Fruit fly (Drosophila melanogaster) whole organism, embryonic: ENCODE results near the gene nesd.

Experiments
- ATbp ChIP-seq: fragments of 200-800 bp; sonication (Bioruptor generic); optimal IDR thresholded peaks from 2 replicates; lab custom pipeline; 2017; ENCODE audit warnings: missing biosample characterization, mild to moderate bottlenecking, missing genetic modification characterization, missing genetic modification reagents
- Adf1 ChIP-seq: fragments of 200-800 bp; sonication (Bioruptor generic); IDR thresholded peaks from 2 replicates; pipeline ENCODE4 v1.3.6; 2022; ENCODE audit warnings: missing biosample characterization, missing genetic modification characterization
- Aef1 ChIP-seq: fragments of 200-800 bp; sonication (Bioruptor generic); IDR thresholded peaks from 3 replicates; pipeline ENCODE4 v1.3.6; 2022; ENCODE audit warnings: missing biosample characterization, missing genetic modification characterization
- Bteb2 ChIP-seq: fragments of 200-800 bp; sonication (Bioruptor generic); optimal IDR thresholded peaks from 2 replicates; lab custom pipeline; 2016; ENCODE audit warnings: missing biosample characterization, missing genetic modification characterization
- CG1024 ChIP-seq: fragments of 200-800 bp; sonication (Bioruptor generic); IDR thresholded peaks from 2 replicates; pipeline ENCODE4 v1.3.6; 2022; ENCODE audit warnings: missing biosample characterization, missing genetic modification characterization
- CG10274 ChIP-seq: fragments of 200-800 bp; sonication (Bioruptor generic); optimal IDR thresholded peaks from 3 replicates; lab custom pipeline; 2017; ENCODE audit warnings: missing biosample characterization, mild to moderate bottlenecking, missing genetic modification characterization
- CG11085 ChIP-seq: fragments of 200-800 bp; sonication (Bioruptor generic); IDR thresholded peaks from 2 replicates; pipeline ENCODE4 v1.3.6; 2022; ENCODE audit warnings: missing biosample characterization, missing genetic modification characterization
- CG11504 ChIP-seq: fragments of 200-800 bp; sonication (Bioruptor generic); optimal IDR thresholded peaks from 3 replicates; lab custom pipeline; 2019; ENCODE audit warnings: missing biosample characterization, mild to moderate bottlenecking, missing genetic modification characterization, moderate library complexity
- CG11560 ChIP-seq: fragments of 200-800 bp; sonication (Bioruptor generic); IDR thresholded peaks from 3 replicates; pipeline ENCODE4 v1.3.6; 2022; ENCODE audit warnings: missing biosample characterization, missing genetic modification characterization
- CG13424 ChIP-seq: fragments of 200-800 bp; sonication (Bioruptor generic); optimal IDR thresholded peaks from 2 replicates; lab custom pipeline; 2019; ENCODE audit warnings: missing biosample characterization, mild to moderate bottlenecking, missing genetic modification characterization, moderate library complexity
- CG15269 ChIP-seq: fragments of 200-800 bp; sonication (Bioruptor generic); optimal IDR thresholded peaks from 2 replicates; lab custom pipeline; 2018; ENCODE audit warnings: missing biosample characterization, mild to moderate bottlenecking, missing genetic modification characterization, moderate library complexity
- CG15696 ChIP-seq: fragments of 200-800 bp; sonication (Bioruptor generic); optimal IDR thresholded peaks from 2 replicates; lab custom pipeline; 2019; ENCODE audit warnings: missing biosample characterization, mild to moderate bottlenecking, missing genetic modification characterization, moderate library complexity
- CG17359 ChIP-seq: fragments of 200-800 bp; sonication (Bioruptor generic); optimal IDR thresholded peaks from 3 replicates; lab custom pipeline; 2018; ENCODE audit warnings: missing biosample characterization, mild to moderate bottlenecking, missing genetic modification characterization, moderate library complexity
- CG2129 ChIP-seq: fragments of 200-800 bp; sonication (Bioruptor generic); IDR thresholded peaks from 2 replicates; pipeline ENCODE4 v1.3.6; 2022; ENCODE audit warnings: missing biosample characterization, missing genetic modification characterization; ENCODE audit not compliant: partially characterized antibody
- CG2199 ChIP-seq: fragments of 200-800 bp; sonication (Bioruptor generic); IDR thresholded peaks from 3 replicates; pipeline ENCODE4 v1.3.6; 2022; ENCODE audit warnings: missing biosample characterization, missing genetic modification characterization
- CG3281 ChIP-seq: fragments of 200-800 bp; sonication (Bioruptor generic); optimal IDR thresholded peaks from 3 replicates; lab custom pipeline; 2017; ENCODE audit warnings: missing biosample characterization, mild to moderate bottlenecking, missing genetic modification characterization
- CG3847 ChIP-seq: fragments of 200-800 bp; sonication (Bioruptor generic); IDR thresholded peaks from 2 replicates; pipeline ENCODE4 v1.3.6; 2022; ENCODE audit warnings: missing biosample characterization, missing genetic modification characterization
- CG4424 ChIP-seq: fragments of 200-800 bp; sonication (Bioruptor generic); optimal IDR thresholded peaks from 3 replicates; lab custom pipeline; 2016; ENCODE audit warnings: missing biosample characterization, missing genetic modification characterization
- CG4707 ChIP-seq: fragments of 200-800 bp; sonication (Bioruptor generic); optimal IDR thresholded peaks from 2 replicates; lab custom pipeline; 2018; ENCODE audit warnings: missing biosample characterization, mild to moderate bottlenecking, missing genetic modification characterization, moderate library complexity
- CG4730 ChIP-seq: fragments of 200-800 bp; sonication (Bioruptor generic); IDR thresholded peaks from 2 replicates; pipeline ENCODE4 v1.3.6; 2022; ENCODE audit warnings: missing biosample characterization, missing genetic modification characterization
- CG7556 ChIP-seq: fragments of 200-800 bp; sonication (Bioruptor generic); optimal IDR thresholded peaks from 2 replicates; lab custom pipeline; 2017; ENCODE audit warnings: missing biosample characterization, mild to moderate bottlenecking, missing genetic modification characterization
- CG7839 ChIP-seq: fragments of 200-800 bp; sonication (Bioruptor generic); optimal IDR thresholded peaks from 3 replicates; lab custom pipeline; 2018; ENCODE audit warnings: missing biosample characterization, mild to moderate bottlenecking, missing genetic modification characterization, moderate library complexity
- CG7963 ChIP-seq: fragments of 200-800 bp; sonication (Bioruptor generic); IDR thresholded peaks from 3 replicates; pipeline ENCODE4 v1.3.6; 2022; ENCODE audit warnings: missing biosample characterization, missing genetic modification characterization; ENCODE audit not compliant: partially characterized antibody
- CG8290 ChIP-seq, 3 experiments: fragments of 200-800 bp; sonication (Bioruptor generic); optimal IDR thresholded peaks; 2 replicates each; lab custom pipeline; 2016 to 2019; ENCODE audit warnings: missing biosample characterization in 3 of 3, missing genetic modification characterization in 3 of 3, mild to moderate bottlenecking in 2 of 3, moderate library complexity in 1 of 3
- CG8944 ChIP-seq: fragments of 200-800 bp; sonication (Bioruptor generic); optimal IDR thresholded peaks from 3 replicates; lab custom pipeline; 2016; ENCODE audit warnings: missing biosample characterization, missing genetic modification characterization
- CG9817 ChIP-seq: fragments of 200-800 bp; sonication (Bioruptor generic); optimal IDR thresholded peaks from 2 replicates; lab custom pipeline; 2018; ENCODE audit warnings: missing biosample characterization, mild to moderate bottlenecking, missing genetic modification characterization, moderate library complexity
- Dbx ChIP-seq: fragments of 200-800 bp; sonication (Bioruptor generic); IDR thresholded peaks from 3 replicates; pipeline ENCODE4 v1.3.6; 2022; ENCODE audit warnings: missing biosample characterization, missing genetic modification characterization
- Dip2 ChIP-seq: fragments of 200-800 bp; sonication (Bioruptor generic); IDR thresholded peaks from 2 replicates; pipeline ENCODE4 v1.3.6; 2022; ENCODE audit warnings: missing biosample characterization, missing genetic modification characterization
- Eip74EF ChIP-seq, 2 experiments: fragments of 200-800 bp in 1 of 2; fragments of >200 bp in 1 of 2; sonication (Bioruptor generic) in 1 of 2; optimal IDR thresholded peaks; 2 replicates each; lab custom pipeline; 2017 to 2019; ENCODE audit warnings: missing biosample characterization in 2 of 2, missing genetic modification characterization in 2 of 2, mild to moderate bottlenecking in 1 of 2, moderate library complexity in 1 of 2
- HmgD ChIP-seq: fragments of 200-800 bp; sonication (Bioruptor generic); optimal IDR thresholded peaks from 3 replicates; lab custom pipeline; 2016; ENCODE audit warnings: missing biosample characterization, missing genetic modification characterization
- Hr3 ChIP-seq: fragments of 200-800 bp; sonication (Bioruptor generic); optimal IDR thresholded peaks from 3 replicates; lab custom pipeline; 2016; ENCODE audit warnings: missing biosample characterization, missing genetic modification characterization
- Poxn ChIP-seq: fragments of 200-800 bp; sonication (Bioruptor generic); IDR thresholded peaks from 2 replicates; pipeline ENCODE4 v1.3.6; 2022; ENCODE audit warnings: missing biosample characterization, missing genetic modification characterization
- Ssrp ChIP-seq: fragments of 200-800 bp; sonication (Bioruptor generic); optimal IDR thresholded peaks from 2 replicates; lab custom pipeline; 2018; ENCODE audit warnings: missing biosample characterization, mild to moderate bottlenecking, missing genetic modification characterization, moderate library complexity
- YL-1 ChIP-seq: fragments of 200-800 bp; sonication (Bioruptor generic); optimal IDR thresholded peaks from 3 replicates; lab custom pipeline; 2017; ENCODE audit warnings: missing biosample characterization, mild to moderate bottlenecking, missing genetic modification characterization
- bsh ChIP-seq, 2 experiments: fragments of 200-800 bp; sonication (Bioruptor generic); optimal IDR thresholded peaks; 2 replicates each; lab custom pipeline; 2017 to 2018; ENCODE audit warnings: mild to moderate bottlenecking in 2 of 2, missing biosample characterization in 2 of 2, missing genetic modification characterization in 2 of 2, moderate library complexity in 1 of 2
- cas ChIP-seq: fragments of 200-800 bp; sonication (Bioruptor generic); IDR thresholded peaks from 2 replicates; pipeline ENCODE4 v1.3.6; 2022; ENCODE audit warnings: missing biosample characterization, missing genetic modification characterization
- caup ChIP-seq: fragments of 200-800 bp; sonication (Bioruptor generic); optimal IDR thresholded peaks from 3 replicates; lab custom pipeline; 2017; ENCODE audit warnings: missing biosample characterization, mild to moderate bottlenecking, missing genetic modification characterization, moderate library complexity; ENCODE audit not compliant: severe bottlenecking
- en ChIP-seq: fragments of 200-800 bp; sonication (Bioruptor generic); optimal IDR thresholded peaks from 2 replicates; lab custom pipeline; 2016; ENCODE audit warnings: missing biosample characterization, missing genetic modification characterization
- ewg ChIP-seq: fragments of 200-800 bp; sonication (Bioruptor generic); optimal IDR thresholded peaks from 3 replicates; lab custom pipeline; 2017; ENCODE audit warnings: mild to moderate bottlenecking, missing biosample characterization, missing genetic modification reagents, missing genetic modification characterization
- fd96Cb ChIP-seq: fragments of 200-800 bp; sonication (Bioruptor generic); optimal IDR thresholded peaks from 2 replicates; lab custom pipeline; 2018; ENCODE audit warnings: missing biosample characterization, mild to moderate bottlenecking, missing genetic modification characterization, moderate library complexity
- gcm2 ChIP-seq: fragments of 200-800 bp; sonication (Bioruptor generic); optimal IDR thresholded peaks from 2 replicates; lab custom pipeline; 2016; ENCODE audit warnings: missing biosample characterization, missing genetic modification characterization
- h ChIP-seq: fragments of >200 bp; optimal IDR thresholded peaks from 2 replicates; lab custom pipeline; 2017
- her ChIP-seq: fragments of 200-800 bp; sonication (Bioruptor generic); optimal IDR thresholded peaks from 2 replicates; lab custom pipeline; 2016; ENCODE audit warnings: missing biosample characterization, missing genetic modification characterization
- ind ChIP-seq: fragments of 200-800 bp; sonication (Bioruptor generic); optimal IDR thresholded peaks from 3 replicates; lab custom pipeline; 2016; ENCODE audit warnings: missing biosample characterization, missing genetic modification characterization
- nmo ChIP-seq: fragments of 200-800 bp; sonication (Bioruptor generic); optimal IDR thresholded peaks from 2 replicates; lab custom pipeline; 2018; ENCODE audit warnings: missing biosample characterization, mild to moderate bottlenecking, missing genetic modification characterization, moderate library complexity
- oc ChIP-seq: fragments of 200-800 bp; sonication (Bioruptor generic); optimal IDR thresholded peaks from 2 replicates; lab custom pipeline; 2018; ENCODE audit warnings: missing biosample characterization, mild to moderate bottlenecking, missing genetic modification characterization, moderate library complexity
- prd ChIP-seq, 3 experiments: fragments of >200 bp in 2 of 3; fragments of 200-800 bp in 1 of 3; sonication (Bioruptor generic) in 1 of 3; optimal IDR thresholded peaks in 2 of 3; IDR thresholded peaks in 1 of 3; 2 replicates in 2 of 3; 3 replicates in 1 of 3; pipeline versions ENCODE4 v1.3.6 to Lab custom; 2017 to 2022; ENCODE audit warnings: missing biosample characterization in 1 of 3, missing genetic modification characterization in 1 of 3
- sima ChIP-seq: fragments of 200-800 bp; sonication (Bioruptor generic); optimal IDR thresholded peaks from 2 replicates; lab custom pipeline; 2016; ENCODE audit warnings: missing biosample characterization, missing genetic modification characterization
- sob ChIP-seq: fragments of 200-800 bp; sonication (Bioruptor generic); IDR thresholded peaks from 2 replicates; pipeline ENCODE4 v1.3.6; 2022; ENCODE audit warnings: missing biosample characterization, missing genetic modification characterization

Gene nesd

DNA sequence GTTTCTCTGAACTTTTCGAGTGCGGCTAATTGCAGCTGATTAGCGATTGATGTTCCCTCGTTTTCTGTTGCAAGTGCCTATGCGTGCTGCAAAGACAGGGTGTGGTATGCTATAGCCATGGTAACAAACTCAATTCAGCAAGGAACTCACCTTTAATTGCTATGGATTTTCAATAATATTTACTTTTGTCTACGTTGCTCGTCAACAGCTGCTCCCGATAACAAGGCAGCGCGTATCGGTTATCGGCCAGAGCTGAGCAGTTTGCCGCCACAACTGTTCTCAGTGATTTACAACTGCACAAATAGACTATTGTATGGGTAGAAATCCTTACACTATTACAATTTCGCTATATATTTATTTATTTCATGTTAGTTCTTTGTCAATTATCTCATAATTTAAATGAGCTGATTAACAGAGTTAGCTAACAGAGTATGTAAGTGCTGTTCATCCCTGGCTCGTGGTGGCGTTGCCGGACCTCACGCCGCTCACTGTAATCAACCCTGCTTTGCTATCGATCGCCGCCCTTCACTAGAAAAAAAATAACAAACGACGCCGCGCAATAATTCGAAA, 18.5 kb upstream of the nesd start, which contains the start of the genes pr and neb (continued):
- TF ChIP-seq YL-1 (GFP tag; lab: Kevin White, UChicago) = peak; percentile 48
- TF ChIP-seq CG11085 (GFP tag; lab: Robert Waterston, UW) = no peak
- peak; percentile 26 for TF ChIP-seq ewg (GFP tag; lab: Kevin White, UChicago)
- TF ChIP-seq bsh (GFP tag; optimal IDR thresholded peaks at IDR 0.05; lab: Kevin White, UChicago) = peak in 1 of 2 experiments; percentile 49
- peak; percentile 86 for TF ChIP-seq nmo
- TF ChIP-seq sima (GFP tag; lab: Kevin White, UChicago) = no peak
- no peak for TF ChIP-seq CG1024 (GFP tag; lab: Robert Waterston, UW)
- TF ChIP-seq Adf1 (GFP tag; lab: Robert Waterston, UW) = peak; percentile 46; the same call in 1 of the 2 replicates
- peak; percentile 11 for TF ChIP-seq ind (GFP tag; lab: Kevin White, UChicago)
- TF ChIP-seq CG4730 (GFP tag; lab: Robert Waterston, UW) = no peak
- no peak for TF ChIP-seq CG2199 (GFP tag; lab: Robert Waterston, UW)
- no peak for TF ChIP-seq CG17359 (tag; lab: Kevin White, UChicago)
- no peak for TF ChIP-seq CG4707 (GFP tag; lab: Kevin White, UChicago)
- no peak for TF ChIP-seq CG2129 (GFP tag; lab: Robert Waterston, UW)
- no peak for TF ChIP-seq CG11560 (tag; lab: Robert Waterston, UW)
- 0 out of 2 replicates have a peak, but pooled peaks have one; percentile 12 for TF ChIP-seq cas (GFP tag; lab: Robert Waterston, UW)
- TF ChIP-seq Eip74EF (GFP tag; optimal IDR thresholded peaks at IDR 0.05; lab: Kevin White, UChicago) = peak in 1 of 2 experiments; percentile 37
- no peak for TF ChIP-seq en (GFP tag; lab: Kevin White, UChicago)
- no peak for TF ChIP-seq Poxn (GFP tag; lab: Robert Waterston, UW)
- no peak for TF ChIP-seq gcm2
- TF ChIP-seq Ssrp = peak; percentile 37
- no peak for TF ChIP-seq CG4424 (GFP tag; lab: Kevin White, UChicago)
- TF ChIP-seq prd (optimal IDR thresholded peaks at IDR 0.05; lab: Kevin White, UChicago) = no peak
- no peak for TF ChIP-seq prd (GFP tag; IDR thresholded peaks at IDR 0.05; lab: Robert Waterston, UW)
- peak; percentile 77 for TF ChIP-seq Dbx (GFP tag; lab: Robert Waterston, UW)
- TF ChIP-seq caup (GFP tag; lab: Kevin White, UChicago) = peak; percentile 41
- peak; percentile 71 for TF ChIP-seq CG7839 (tag; lab: Kevin White, UChicago)
- no peak for TF ChIP-seq h (lab: Kevin White, UChicago)
- no peak for TF ChIP-seq Dip2 (GFP tag; lab: Robert Waterston, UW)
- peak; percentile 56 for TF ChIP-seq CG8290 (GFP tag; optimal IDR thresholded peaks at IDR 0.05; lab: Kevin White, UChicago)
- peak in 1 of 2 experiments; percentile 64 for TF ChIP-seq CG8290 (tag; optimal IDR thresholded peaks at IDR 0.05; lab: Kevin White, UChicago)
- peak; percentile 77 for TF ChIP-seq sob
- TF ChIP-seq CG15269 = peak; percentile 60
- TF ChIP-seq fd96Cb (tag; lab: Kevin White, UChicago) = no peak
- peak; percentile 33 for TF ChIP-seq Bteb2 (GFP tag; lab: Kevin White, UChicago)
- TF ChIP-seq CG8944 (GFP tag; lab: Kevin White, UChicago) = no peak
- no peak for TF ChIP-seq HmgD (GFP tag; lab: Kevin White, UChicago)
- TF ChIP-seq Aef1 = peak; percentile 73
- TF ChIP-seq CG3847 (GFP tag; lab: Robert Waterston, UW) = peak; percentile 81
- peak; percentile 61 for TF ChIP-seq CG7556 (GFP tag; lab: Kevin White, UChicago)
- no peak for TF ChIP-seq oc (tag; lab: Kevin White, UChicago)
- no peak for TF ChIP-seq CG10274 (GFP tag; lab: Kevin White, UChicago)
- TF ChIP-seq her (GFP tag; lab: Kevin White, UChicago) = no peak
- TF ChIP-seq CG9817 = peak; percentile 64
- no peak for TF ChIP-seq CG15696 (tag; lab: Kevin White, UChicago)
- no peak for TF ChIP-seq CG3281 (GFP tag; lab: Kevin White, UChicago)
- peak; percentile 16 for TF ChIP-seq ATbp (GFP tag; lab: Kevin White, UChicago)
- peak; percentile 74 for TF ChIP-seq CG13424
- peak; percentile 78 for TF ChIP-seq CG11504 (tag; lab: Kevin White, UChicago)
- TF ChIP-seq Hr3 (GFP tag; lab: Kevin White, UChicago) = peak; percentile 60
- TF ChIP-seq CG7963 (GFP tag; lab: Robert Waterston, UW) = no peak
